Worm (Caenorhabditis elegans) whole organism, young adult: ENCODE results near the gene srh-41.
A peak's percentile ranks its signal among the peaks of the same experiment; 100 is the strongest.

Experiments
- B0035.1 ChIP-seq: sonication (generic microtip); optimal IDR thresholded peaks from 2 replicates; lab custom pipeline; 2016; ENCODE audit warnings: missing genetic modification characterization, mild to moderate bottlenecking, missing compliant biosample characterization, missing genotype, missing genetic modification reagents
- F10E7.11 ChIP-seq: sonication (generic microtip); optimal IDR thresholded peaks from 2 replicates; lab custom pipeline; 2017; ENCODE audit warnings: mild to moderate bottlenecking, missing genetic modification characterization, moderate library complexity, missing compliant biosample characterization
- F49E8.2 ChIP-seq: sonication (generic microtip); optimal IDR thresholded peaks from 3 replicates; lab custom pipeline; 2017; ENCODE audit warnings: missing genetic modification characterization, mild to moderate bottlenecking, missing compliant biosample characterization, antibody characterized with exemption, moderate library complexity; ENCODE audit not compliant: insufficient read depth
- F52B5.7 ChIP-seq: sonication (generic microtip); optimal IDR thresholded peaks from 2 replicates; lab custom pipeline; 2016; ENCODE audit warnings: mild to moderate bottlenecking, missing genetic modification characterization, missing compliant biosample characterization
- F55B11.4 ChIP-seq: sonication (generic microtip); optimal IDR thresholded peaks from 2 replicates; lab custom pipeline; 2016; ENCODE audit warnings: missing compliant biosample characterization, missing genetic modification characterization, borderline replicate concordance; ENCODE audit not compliant: insufficient read depth
- F57A8.1 ChIP-seq: fragments of 200-800 bp; sonication (Bioruptor generic); optimal IDR thresholded peaks from 2 replicates; lab custom pipeline; 2018; ENCODE audit warnings: mild to moderate bottlenecking, missing genetic modification characterization, moderate library complexity, missing compliant biosample characterization
- K12H6.12 ChIP-seq: fragments of 200-800 bp; sonication (Bioruptor generic); optimal IDR thresholded peaks from 2 replicates; lab custom pipeline; 2018; ENCODE audit warnings: mild to moderate bottlenecking, missing genetic modification characterization, missing compliant biosample characterization
- T07F8.4 ChIP-seq: sonication (generic microtip); optimal IDR thresholded peaks from 2 replicates; lab custom pipeline; 2016; ENCODE audit warnings: mild to moderate bottlenecking, missing genetic modification characterization, moderate library complexity, missing compliant biosample characterization
- Y53F4B.3 ChIP-seq: fragments of 200-800 bp; sonication (Bioruptor generic); IDR thresholded peaks from 2 replicates; pipeline ENCODE4 v1.3.6; 2022; ENCODE audit warnings: missing genetic modification reagents, missing genetic modification characterization, missing compliant biosample characterization
- Y56A3A.18 ChIP-seq: fragments of 200-800 bp; sonication (Bioruptor generic); IDR thresholded peaks from 2 replicates; pipeline ENCODE4 v1.3.6; 2022; ENCODE audit warnings: missing genetic modification reagents, missing genetic modification characterization, missing compliant biosample characterization
- Y95B8A.8 ChIP-seq: fragments of 200-800 bp; sonication (Bioruptor generic); IDR thresholded peaks from 2 replicates; pipeline ENCODE4 v1.3.6; 2022; ENCODE audit warnings: missing genetic modification reagents, missing genetic modification characterization, missing compliant biosample characterization
- akir-1 ChIP-seq: fragments of 200-800 bp; sonication (Bioruptor generic); optimal IDR thresholded peaks from 2 replicates; lab custom pipeline; 2018; ENCODE audit warnings: mild to moderate bottlenecking, missing genetic modification characterization, moderate library complexity, missing compliant biosample characterization
- ama-1 ChIP-seq, 3 experiments: fragments of 150-350 bp in 1 of 3; sonication (generic microtip) in 2 of 3; optimal IDR thresholded peaks; 2 replicates each; lab custom pipeline; 2014 to 2018; ENCODE audit warnings: missing biosample characterization in 2 of 3, missing genetic modification characterization in 2 of 3, missing genetic modification reagents in 2 of 3
- atf-7 ChIP-seq: sonication (generic microtip); optimal IDR thresholded peaks from 2 replicates; lab custom pipeline; 2017; ENCODE audit warnings: mild to moderate bottlenecking, missing genetic modification characterization, missing compliant biosample characterization
- athp-1 ChIP-seq: sonication (generic microtip); optimal IDR thresholded peaks from 2 replicates; lab custom pipeline; 2017; ENCODE audit warnings: mild to moderate bottlenecking, missing genetic modification characterization, missing compliant biosample characterization
- attf-5 ChIP-seq: fragments of 200-800 bp; sonication (Bioruptor generic); optimal IDR thresholded peaks from 2 replicates; lab custom pipeline; 2018; ENCODE audit warnings: mild to moderate bottlenecking, missing genetic modification characterization, missing compliant biosample characterization
- attf-6 ChIP-seq: fragments of 200-800 bp; sonication (Bioruptor generic); IDR thresholded peaks from 2 replicates; pipeline ENCODE4 v1.3.6; 2022; ENCODE audit warnings: missing genetic modification reagents, missing genetic modification characterization, missing compliant biosample characterization
- cebp-2 ChIP-seq: fragments of 200-800 bp; sonication (Bioruptor generic); IDR thresholded peaks from 2 replicates; pipeline ENCODE4 v1.3.6; 2022; ENCODE audit warnings: missing genetic modification characterization, missing compliant biosample characterization
- chd-7 ChIP-seq: sonication (generic microtip); optimal IDR thresholded peaks from 2 replicates; lab custom pipeline; 2016; ENCODE audit warnings: mild to moderate bottlenecking, missing genetic modification characterization, moderate library complexity, missing compliant biosample characterization
- die-1 ChIP-seq: sonication (generic microtip); optimal IDR thresholded peaks from 2 replicates; lab custom pipeline; 2016; ENCODE audit warnings: missing genotype, mild to moderate bottlenecking, missing genetic modification characterization, missing compliant biosample characterization
- dox-1 ChIP-seq: fragments of 200-800 bp; sonication (Bioruptor generic); IDR thresholded peaks from 2 replicates; pipeline ENCODE4 v1.3.6; 2022; ENCODE audit warnings: missing genetic modification reagents, missing genetic modification characterization, missing compliant biosample characterization
- dpl-1 ChIP-seq: fragments of 150-350 bp; optimal IDR thresholded peaks from 2 replicates; lab custom pipeline; 2014; ENCODE audit warnings: missing biosample characterization, missing genetic modification reagents, missing genetic modification characterization
- ekl-4 ChIP-seq: fragments of 200-800 bp; sonication (Bioruptor generic); IDR thresholded peaks from 2 replicates; pipeline ENCODE4 v1.3.6; 2022; ENCODE audit warnings: missing genetic modification reagents, missing genetic modification characterization, missing compliant biosample characterization
- him-1 ChIP-seq: sonication (generic microtip); optimal IDR thresholded peaks from 2 replicates; lab custom pipeline; 2016; ENCODE audit warnings: missing genotype, missing genetic modification reagents, missing genetic modification characterization, missing compliant biosample characterization
- hrde-1 ChIP-seq: sonication (generic microtip); optimal IDR thresholded peaks from 2 replicates; lab custom pipeline; 2016; ENCODE audit warnings: missing genetic modification characterization, mild to moderate bottlenecking, missing compliant biosample characterization, moderate library complexity, missing genotype, missing genetic modification reagents, borderline replicate concordance
- lin-26 ChIP-seq: fragments of 200-800 bp; sonication (Bioruptor generic); IDR thresholded peaks from 2 replicates; pipeline ENCODE4 v1.3.6; 2022; ENCODE audit warnings: missing genetic modification reagents, missing genetic modification characterization, missing compliant biosample characterization
- lin-40 ChIP-seq: sonication (generic microtip); optimal IDR thresholded peaks from 2 replicates; lab custom pipeline; 2016; ENCODE audit warnings: missing genetic modification characterization, mild to moderate bottlenecking, missing compliant biosample characterization, missing genotype, missing genetic modification reagents
- mes-4 ChIP-seq: sonication (generic microtip); optimal IDR thresholded peaks from 2 replicates; lab custom pipeline; 2016; ENCODE audit warnings: missing genotype, missing genetic modification characterization, missing compliant biosample characterization
- mxl-1 ChIP-seq: sonication (generic microtip); optimal IDR thresholded peaks from 2 replicates; lab custom pipeline; 2016; ENCODE audit warnings: missing genetic modification characterization, missing compliant biosample characterization
- nfya-1 ChIP-seq: sonication (generic microtip); optimal IDR thresholded peaks from 2 replicates; lab custom pipeline; 2017; ENCODE audit warnings: antibody characterized with exemption, missing compliant biosample characterization, missing genetic modification characterization, borderline replicate concordance; ENCODE audit not compliant: insufficient read depth
- nhr-120 ChIP-seq: fragments of 200-800 bp; sonication (Bioruptor generic); IDR thresholded peaks from 2 replicates; pipeline ENCODE4 v1.3.6; 2022; ENCODE audit warnings: missing genetic modification characterization, missing compliant biosample characterization
- nhr-90 ChIP-seq: sonication (generic microtip); optimal IDR thresholded peaks from 2 replicates; lab custom pipeline; 2016; ENCODE audit warnings: missing genotype, mild to moderate bottlenecking, missing genetic modification characterization, missing compliant biosample characterization
- pbrm-1 ChIP-seq: fragments of 200-800 bp; sonication (Bioruptor generic); IDR thresholded peaks from 2 replicates; pipeline ENCODE4 v1.3.6; 2022; ENCODE audit warnings: missing genetic modification reagents, missing genetic modification characterization, missing compliant biosample characterization
- pha-4 ChIP-seq: fragments of 150-350 bp; sonication (generic microtip); optimal IDR thresholded peaks from 2 replicates; lab custom pipeline; 2014; ENCODE audit warnings: missing biosample characterization, missing genetic modification reagents, missing genetic modification characterization
- rec-8 ChIP-seq, 2 experiments: sonication (generic microtip); optimal IDR thresholded peaks; 2 replicates each; lab custom pipeline; 2016; ENCODE audit warnings: mild to moderate bottlenecking in 2 of 2, missing genetic modification characterization in 2 of 2, missing genetic modification reagents in 2 of 2, missing genotype in 2 of 2, missing biosample characterization in 1 of 2, missing compliant biosample characterization in 1 of 2, moderate library complexity in 1 of 2
- repo-1 ChIP-seq: sonication (generic microtip); optimal IDR thresholded peaks from 2 replicates; lab custom pipeline; 2017; ENCODE audit warnings: mild to moderate bottlenecking, missing genetic modification characterization, missing compliant biosample characterization
- snpc-1.1 ChIP-seq: sonication (generic microtip); optimal IDR thresholded peaks from 2 replicates; lab custom pipeline; 2017; ENCODE audit warnings: missing genetic modification characterization, mild to moderate bottlenecking, missing compliant biosample characterization, antibody characterized with exemption, moderate library complexity, missing genotype, missing genetic modification reagents; ENCODE audit not compliant: insufficient read depth
- snpc-1.3 ChIP-seq: sonication (generic microtip); optimal IDR thresholded peaks from 2 replicates; lab custom pipeline; 2017; ENCODE audit warnings: missing genetic modification characterization, mild to moderate bottlenecking, missing compliant biosample characterization, antibody characterized with exemption, moderate library complexity, missing genotype, missing genetic modification reagents; ENCODE audit not compliant: insufficient read depth
- snpc-3.4 ChIP-seq: sonication (generic microtip); optimal IDR thresholded peaks from 2 replicates; lab custom pipeline; 2017; ENCODE audit warnings: missing genetic modification characterization, mild to moderate bottlenecking, missing compliant biosample characterization, antibody characterized with exemption, moderate library complexity, missing genotype, missing genetic modification reagents
- snpc-4 ChIP-seq, 5 experiments: fragments of 150-350 bp in 1 of 5; sonication (generic microtip) in 4 of 5; optimal IDR thresholded peaks; 2 replicates each; lab custom pipeline; 2014 to 2018; ENCODE audit warnings: missing genetic modification characterization in 5 of 5, missing biosample characterization in 3 of 5, antibody characterized with exemption in 2 of 5, mild to moderate bottlenecking in 2 of 5, missing compliant biosample characterization in 2 of 5, missing genotype in 2 of 5, moderate library complexity in 2 of 5, missing genetic modification reagents in 1 of 5
- sptf-2 ChIP-seq: fragments of 200-800 bp; sonication (Bioruptor generic); optimal IDR thresholded peaks from 2 replicates; lab custom pipeline; 2018; ENCODE audit warnings: mild to moderate bottlenecking, missing genetic modification characterization, missing compliant biosample characterization
- tlf-1 ChIP-seq: fragments of 200-800 bp; sonication (Bioruptor generic); optimal IDR thresholded peaks from 2 replicates; lab custom pipeline; 2018; ENCODE audit warnings: mild to moderate bottlenecking, missing genetic modification characterization, missing compliant biosample characterization
- unc-130 ChIP-seq: sonication (generic microtip); optimal IDR thresholded peaks from 2 replicates; lab custom pipeline; 2016; ENCODE audit warnings: missing genetic modification reagents, missing genetic modification characterization, missing compliant biosample characterization
- ztf-26 ChIP-seq: sonication (generic microtip); optimal IDR thresholded peaks from 2 replicates; lab custom pipeline; 2017; ENCODE audit warnings: missing genetic modification characterization, missing compliant biosample characterization
- ztf-28 ChIP-seq: fragments of 200-800 bp; sonication (Bioruptor generic); IDR thresholded peaks from 2 replicates; pipeline ENCODE4 v1.3.6; 2022; ENCODE audit warnings: missing genetic modification reagents, missing genetic modification characterization, missing compliant biosample characterization

Gene srh-41

ce11 chrII:14249489-14249888 is 37.7 kb downstream of the srh-41 start (continued):
- TF ChIP-seq lin-26 (GFP tag; lab: Robert Waterston, UW) (no peak), him-1 (tag; lab: Kevin White, UChicago) (no peak), tlf-1 (no peak), snpc-1.1 (no peak), F57A8.1 (GFP tag; lab: Kevin White, UChicago) (no peak), attf-5 (GFP tag; lab: Kevin White, UChicago) (peak; percentile 48), nfya-1 (tag; lab: Kevin White, UChicago) (no peak), F10E7.11 (no peak), mxl-1 (tag; lab: Kevin White, UChicago) (no peak), hrde-1 (no peak), Y95B8A.8 (GFP tag; lab: Robert Waterston, UW) (no peak), K12H6.12 (no peak), atf-7 (tag; lab: Kevin White, UChicago) (no peak), F55B11.4 (tag; lab: Kevin White, UChicago) (no peak), snpc-1.3 (tag; lab: Kevin White, UChicago) (no peak), dpl-1 (no peak), sptf-2 (GFP tag; lab: Kevin White, UChicago) (no peak), snpc-3.4 (no peak), T07F8.4 (tag; lab: Kevin White, UChicago) (no peak), cebp-2 (GFP tag; lab: Robert Waterston, UW) (no peak)

DNA sequence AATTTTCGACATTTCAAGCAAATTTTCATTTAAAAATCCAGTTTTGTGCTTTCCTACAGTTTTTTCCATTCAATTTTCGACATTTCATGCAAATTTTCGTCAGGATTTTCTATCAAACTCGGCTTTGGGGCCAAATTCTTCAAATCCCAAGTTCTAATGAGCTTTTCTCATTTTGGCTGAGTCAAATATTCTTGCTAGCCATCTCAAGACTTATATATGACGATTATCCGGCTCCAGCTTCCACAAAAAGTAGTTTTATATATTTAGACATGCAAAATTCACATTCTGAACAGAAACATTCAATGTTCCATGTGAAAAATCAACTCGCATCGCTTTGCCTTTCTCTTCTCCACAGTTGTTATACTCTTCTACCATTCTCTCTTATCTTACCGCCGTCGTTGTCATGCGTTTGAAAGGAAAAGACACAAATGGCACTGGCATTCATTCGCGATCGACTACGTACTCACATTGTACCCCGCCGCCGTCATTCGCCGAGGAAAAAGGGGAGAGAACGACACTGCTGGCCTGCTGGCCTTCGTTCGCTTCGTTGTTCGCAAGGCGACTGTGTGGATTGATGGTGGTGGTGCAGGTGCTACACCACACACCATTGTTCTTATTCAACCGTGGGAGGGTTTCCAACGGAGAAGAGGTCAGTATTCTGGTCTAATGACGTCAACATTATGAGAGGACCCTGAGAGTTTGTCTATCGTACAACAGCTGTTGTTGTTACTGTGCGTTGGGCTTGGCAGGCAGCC is 39.3 kb downstream of the srh-41 start:
- TF ChIP-seq lin-40 (tag; lab: Kevin White, UChicago): peak; percentile 4
- no peak for TF ChIP-seq attf-6 (GFP tag; lab: Robert Waterston, UW)
- no peak for TF ChIP-seq F52B5.7 (tag; lab: Kevin White, UChicago)
- no peak for TF ChIP-seq mes-4 (tag; lab: Kevin White, UChicago)
- no peak for TF ChIP-seq rec-8 (tag; optimal IDR thresholded peaks at IDR 0.05; lab: Kevin White, UChicago)
- TF ChIP-seq nhr-120: no peak
- TF ChIP-seq dpl-1: no peak
- peak; percentile 18 for TF ChIP-seq die-1 (tag; lab: Kevin White, UChicago)
- no peak for TF ChIP-seq ztf-28 (GFP tag; lab: Robert Waterston, UW)
- TF ChIP-seq unc-130 (GFP tag; lab: Kevin White, UChicago): no peak
- TF ChIP-seq ztf-26 (tag; lab: Kevin White, UChicago): no peak
- TF ChIP-seq F49E8.2 (tag; lab: Kevin White, UChicago): no peak
- TF ChIP-seq nhr-90 (tag; lab: Kevin White, UChicago): no peak
- peak; percentile 43; the same call in 1 of the 2 replicates for TF ChIP-seq dox-1
- TF ChIP-seq Y53F4B.3: no peak
- no peak for TF ChIP-seq athp-1 (tag; lab: Kevin White, UChicago)
- TF ChIP-seq repo-1 (tag; lab: Kevin White, UChicago): no peak
- no peak for TF ChIP-seq mxl-1 (tag; lab: Kevin White, UChicago)
- TF ChIP-seq ekl-4 (GFP tag; lab: Robert Waterston, UW): no peak
- TF ChIP-seq chd-7 (tag; lab: Kevin White, UChicago): no peak
- TF ChIP-seq pha-4 (tag; lab: Kevin White, UChicago): no peak
- no peak for TF ChIP-seq snpc-4 (GFP tag; optimal IDR thresholded peaks at IDR 0.05; lab: Kevin White, UChicago)
- TF ChIP-seq snpc-4 (tag; optimal IDR thresholded peaks at IDR 0.05; lab: Kevin White, UChicago): peak in 1 of 4 experiments; percentile 6
- TF ChIP-seq lin-26 (GFP tag; lab: Robert Waterston, UW): no peak
- TF ChIP-seq nfya-1 (tag; lab: Kevin White, UChicago): no peak
- TF ChIP-seq akir-1 (GFP tag; lab: Kevin White, UChicago): no peak
- TF ChIP-seq Y56A3A.18 (GFP tag; lab: Robert Waterston, UW): no peak
- no peak for TF ChIP-seq pbrm-1 (GFP tag; lab: Robert Waterston, UW)
- TF ChIP-seq ama-1 (optimal IDR thresholded peaks at IDR 0.05; lab: Kevin White, UChicago): no peak
- no peak for TF ChIP-seq ama-1 (GFP tag; optimal IDR thresholded peaks at IDR 0.05; lab: Kevin White, UChicago)
- TF ChIP-seq B0035.1 (tag; lab: Kevin White, UChicago): no peak
